In genomic region chr3R:19286488-19286887, dm6 we compare ENCODE assay signal across 3 fruit fly cellular contexts.
TF ChIP-seq lines count a peak whose summit lies in the region.

No protein-coding gene starts in this region.

TF ChIP-seq in whole organism, embryonic, 481 proteins besides CTCF, POLR2A, EP300 and RAD21 (continued from another document):
- no peak for TF ChIP-seq prd (optimal IDR thresholded peaks at IDR 0.05; lab: Kevin White, UChicago)
- peak; percentile 50; the same call in 1 of the 3 replicates for TF ChIP-seq prd (GFP tag; IDR thresholded peaks at IDR 0.05; lab: Robert Waterston, UW)
- peak; percentile 39 for TF ChIP-seq CG2712 (tag; optimal IDR thresholded peaks at IDR 0.05; lab: Kevin White, UChicago)
- peak; percentile 38; the same call in 1 of the 2 replicates for TF ChIP-seq CG17328 (GFP tag; IDR thresholded peaks at IDR 0.05; lab: Robert Waterston, UW)
- peak; percentile 24 for TF ChIP-seq unpg (GFP tag; optimal IDR thresholded peaks at IDR 0.05; lab: Kevin White, UChicago)
- no peak for TF ChIP-seq en (GFP tag; optimal IDR thresholded peaks at IDR 0.05; lab: Kevin White, UChicago)
- TF ChIP-seq dmrt99B (tag; optimal IDR thresholded peaks at IDR 0.05; lab: Kevin White, UChicago) = no peak
- TF ChIP-seq Drgx (GFP tag; IDR thresholded peaks at IDR 0.05; lab: Robert Waterston, UW) = peak; percentile 39; the same call in 1 of the 2 replicates
- TF ChIP-seq Blimp-1 (GFP tag; optimal IDR thresholded peaks at IDR 0.05; lab: Kevin White, UChicago) = no peak
- peak; percentile 31; the same call in 1 of the 2 replicates for TF ChIP-seq CG4404 (GFP tag; IDR thresholded peaks at IDR 0.05; lab: Robert Waterston, UW)
- peak; percentile 49; the same call in 1 of the 2 replicates for TF ChIP-seq Xrp1 (GFP tag; IDR thresholded peaks at IDR 0.05; lab: Robert Waterston, UW)
- TF ChIP-seq dmrt11E (tag; optimal IDR thresholded peaks at IDR 0.05; lab: Kevin White, UChicago) = peak; percentile 60
- TF ChIP-seq br (optimal IDR thresholded peaks at IDR 0.05; lab: Kevin White, UChicago) = no peak
- peak; percentile 31 for TF ChIP-seq phol (tag; optimal IDR thresholded peaks at IDR 0.05; lab: Kevin White, UChicago)
- TF ChIP-seq Pdp1 (GFP tag; optimal IDR thresholded peaks at IDR 0.05; lab: Kevin White, UChicago) = no peak
- TF ChIP-seq gem (tag; optimal IDR thresholded peaks at IDR 0.05; lab: Kevin White, UChicago) = peak; percentile 45
- peak; percentile 36 for TF ChIP-seq CG10979 (tag; optimal IDR thresholded peaks at IDR 0.05; lab: Kevin White, UChicago)
- TF ChIP-seq CG11504 (tag; optimal IDR thresholded peaks at IDR 0.05; lab: Kevin White, UChicago) = peak; percentile 6
- TF ChIP-seq pb (GFP tag; optimal IDR thresholded peaks at IDR 0.05; lab: Kevin White, UChicago) = no peak
- TF ChIP-seq CG10267 (tag; optimal IDR thresholded peaks at IDR 0.05; lab: Kevin White, UChicago) = peak; percentile 6
- TF ChIP-seq Sox102F (GFP tag; optimal IDR thresholded peaks at IDR 0.05; lab: Kevin White, UChicago) = peak; percentile 48
- TF ChIP-seq CG14710 (tag; optimal IDR thresholded peaks at IDR 0.05; lab: Kevin White, UChicago) = peak; percentile 1
- TF ChIP-seq CG17361 (GFP tag; IDR thresholded peaks at IDR 0.05; lab: Robert Waterston, UW) = 0 out of 3 replicates have a peak, but pooled peaks have one; percentile 27
- TF ChIP-seq nmo (GFP tag; optimal IDR thresholded peaks at IDR 0.05; lab: Kevin White, UChicago) = peak; percentile 25
- TF ChIP-seq gsb (GFP tag; IDR thresholded peaks at IDR 0.05; lab: Robert Waterston, UW) = no peak
- TF ChIP-seq zen (tag; optimal IDR thresholded peaks at IDR 0.05; lab: Kevin White, UChicago) = peak; percentile 15
- TF ChIP-seq CG8359 (GFP tag; optimal IDR thresholded peaks at IDR 0.05; lab: Kevin White, UChicago; ENCODE audit: borderline replicate concordance) = no peak
- TF ChIP-seq lmd (GFP tag; IDR thresholded peaks at IDR 0.05; lab: Robert Waterston, UW) = 0 out of 2 replicates have a peak, but pooled peaks have one; percentile 21
- TF ChIP-seq MTF-1 (GFP tag; optimal IDR thresholded peaks at IDR 0.05; lab: Kevin White, UChicago; ENCODE audit: borderline replicate concordance) = no peak
- no peak for TF ChIP-seq row (GFP tag; IDR thresholded peaks at IDR 0.05; lab: Robert Waterston, UW)
- TF ChIP-seq lbe (GFP tag; optimal IDR thresholded peaks at IDR 0.05; lab: Kevin White, UChicago) = peak; percentile 89

TF ChIP-seq in whole organism, prepupa, 60 proteins besides CTCF, POLR2A, EP300 and RAD21 (continued from another document):
- TF ChIP-seq CG16779 (tag; optimal IDR thresholded peaks at IDR 0.05; lab: Kevin White, UChicago) (peak; percentile 63), Sox102F (GFP tag; optimal IDR thresholded peaks at IDR 0.05; lab: Kevin White, UChicago) (peak; percentile 92), Blimp-1 (GFP tag; optimal IDR thresholded peaks at IDR 0.05; lab: Kevin White, UChicago) (peak; percentile 64), Ets96B (tag; optimal IDR thresholded peaks at IDR 0.05; lab: Kevin White, UChicago) (peak; percentile 91), cyc (GFP tag; optimal IDR thresholded peaks at IDR 0.05; lab: Kevin White, UChicago) (peak; percentile 83), svp (GFP tag; lab: Kevin White, UChicago) (peak; percentile 96), CG3919 (GFP tag; optimal IDR thresholded peaks at IDR 0.05; lab: Kevin White, UChicago) (peak; percentile 88), CG34406 (GFP tag; optimal IDR thresholded peaks at IDR 0.05; lab: Kevin White, UChicago) (peak; percentile 88), topi (GFP tag; optimal IDR thresholded peaks at IDR 0.05; lab: Kevin White, UChicago) (peak; percentile 91), Smox (GFP tag; optimal IDR thresholded peaks at IDR 0.05; lab: Kevin White, UChicago) (peak; percentile 91), CG8319 (GFP tag; optimal IDR thresholded peaks at IDR 0.05; lab: Kevin White, UChicago) (peak; percentile 83), Hr39 (GFP tag; optimal IDR thresholded peaks at IDR 0.05; lab: Kevin White, UChicago) (peak; percentile 85), Gug (GFP tag; IDR thresholded peaks at IDR 0.05; lab: Robert Waterston, UW) (peak; percentile 32; the same call in 1 of the 2 replicates), CG32006 (GFP tag; optimal IDR thresholded peaks at IDR 0.05; lab: Kevin White, UChicago) (peak; percentile 59), salr (GFP tag; optimal IDR thresholded peaks at IDR 0.05; lab: Kevin White, UChicago) (peak; percentile 29 to 80), spab (GFP tag; optimal IDR thresholded peaks at IDR 0.05; lab: Kevin White, UChicago) (peak; percentile 87), Eip75B (GFP tag; optimal IDR thresholded peaks at IDR 0.05; lab: Kevin White, UChicago) (peak; percentile 91), CG6854 (GFP tag; optimal IDR thresholded peaks at IDR 0.05; lab: Kevin White, UChicago) (peak; percentile 79), net (GFP tag; optimal IDR thresholded peaks at IDR 0.05; lab: Kevin White, UChicago) (peak; percentile 72), CG6163 (GFP tag; IDR thresholded peaks at IDR 0.05; lab: Robert Waterston, UW) (peak; percentile 87), Lpt (GFP tag; optimal IDR thresholded peaks at IDR 0.05; lab: Kevin White, UChicago) (peak; percentile 45), fd59A (GFP tag; optimal IDR thresholded peaks at IDR 0.05; lab: Kevin White, UChicago) (peak; percentile 87), achi (GFP tag; optimal IDR thresholded peaks at IDR 0.05; lab: Kevin White, UChicago) (peak; percentile 86), CG8632 (GFP tag; optimal IDR thresholded peaks at IDR 0.05; lab: Kevin White, UChicago) (peak; percentile 93), CG6808 (GFP tag; optimal IDR thresholded peaks at IDR 0.05; lab: Kevin White, UChicago) (peak; percentile 88), Eip93F (GFP tag; optimal IDR thresholded peaks at IDR 0.05; lab: Kevin White, UChicago) (peak; percentile 72), CG8119 (GFP tag; IDR thresholded peaks at IDR 0.05; lab: Robert Waterston, UW) (peak; percentile 68), CG4318 (GFP tag; optimal IDR thresholded peaks at IDR 0.05; lab: Kevin White, UChicago) (peak; percentile 33), CG10631 (GFP tag; optimal IDR thresholded peaks at IDR 0.05; lab: Kevin White, UChicago) (peak; percentile 88), CG11902 (GFP tag; optimal IDR thresholded peaks at IDR 0.05; lab: Kevin White, UChicago) (peak; percentile 75), CG11762 (GFP tag; optimal IDR thresholded peaks at IDR 0.05; lab: Kevin White, UChicago; ENCODE audit: insufficient read depth) (peak; percentile 82), OdsH (GFP tag; optimal IDR thresholded peaks at IDR 0.05; lab: Kevin White, UChicago) (peak; percentile 84), ss (GFP tag; optimal IDR thresholded peaks at IDR 0.05; lab: Kevin White, UChicago) (peak; percentile 68 to 78), fd85E (GFP tag; optimal IDR thresholded peaks at IDR 0.05; lab: Kevin White, UChicago) (peak; percentile 17), dsx (GFP tag; optimal IDR thresholded peaks at IDR 0.05; lab: Kevin White, UChicago; ENCODE audit: poor library complexity, severe bottlenecking) (peak; percentile 81), CG6276 (GFP tag; optimal IDR thresholded peaks at IDR 0.05; lab: Kevin White, UChicago) (peak; percentile 9)
TF ChIP-seq in whole organism, prepupa: peak in this region for 57.

TF ChIP-seq in whole organism, wandering third instar larva, 38 proteins besides CTCF, POLR2A, EP300 and RAD21 (continued from another document):
- TF ChIP-seq Sp1 (GFP tag; optimal IDR thresholded peaks at IDR 0.05; lab: Kevin White, UChicago) (peak; percentile 89), foxo (GFP tag; optimal IDR thresholded peaks at IDR 0.05; lab: Kevin White, UChicago) (peak; percentile 31 to 93), Hr78 (GFP tag; optimal IDR thresholded peaks at IDR 0.05; lab: Kevin White, UChicago) (no peak), rgr (GFP tag; optimal IDR thresholded peaks at IDR 0.05; lab: Kevin White, UChicago) (peak; percentile 93), dsf (GFP tag; optimal IDR thresholded peaks at IDR 0.05; lab: Kevin White, UChicago; ENCODE audit: borderline replicate concordance) (peak; percentile 49), Abd-B (GFP tag; optimal IDR thresholded peaks at IDR 0.05; lab: Kevin White, UChicago) (no peak), Jra (GFP tag; optimal IDR thresholded peaks at IDR 0.05; lab: Kevin White, UChicago) (peak; percentile 54)
